Fruit fly (Drosophila melanogaster): ENCODE measurements around the gene Cp19.

- TF ChIP-seq psq (optimal IDR thresholded peaks at IDR 0.05) (no peak), Sin3A (optimal IDR thresholded peaks at IDR 0.05) (no peak), h (optimal IDR thresholded peaks at IDR 0.05) (no peak)
These were observed 31.0 kb upstream of the Cp19 start for dm6 chr3L:8698493-8699166.

Measured in Kc167 (cell line).